Fruit fly (Drosophila melanogaster) whole organism, embryonic: ENCODE data around the gene Frq2.
A peak's percentile ranks its signal among the peaks of the same experiment; 100 is the strongest.

ENCODE experiments used
- CG10321 ChIP-seq: fragments of 200-800 bp; sonication (Bioruptor generic); IDR thresholded peaks from 2 replicates; pipeline ENCODE4 v1.3.6; 2022; ENCODE audit warnings: missing biosample characterization, missing genetic modification characterization
- CG11560 ChIP-seq: fragments of 200-800 bp; sonication (Bioruptor generic); IDR thresholded peaks from 3 replicates; pipeline ENCODE4 v1.3.6; 2022; ENCODE audit warnings: missing biosample characterization, missing genetic modification characterization
- CG12659 ChIP-seq: fragments of 200-800 bp; sonication (Bioruptor generic); optimal IDR thresholded peaks from 3 replicates; lab custom pipeline; 2017; ENCODE audit warnings: mild to moderate bottlenecking, missing biosample characterization, missing genetic modification reagents, missing genetic modification characterization
- CG12744 ChIP-seq: fragments of 200-800 bp; sonication (Bioruptor generic); optimal IDR thresholded peaks from 2 replicates; lab custom pipeline; 2016; ENCODE audit warnings: missing biosample characterization, missing genetic modification characterization
- CG13624 ChIP-seq: fragments of 200-800 bp; sonication (Bioruptor generic); optimal IDR thresholded peaks from 2 replicates; lab custom pipeline; 2016; ENCODE audit warnings: missing biosample characterization, missing genetic modification characterization
- CG14710 ChIP-seq: fragments of 200-800 bp; sonication (Bioruptor generic); optimal IDR thresholded peaks from 3 replicates; lab custom pipeline; 2019; ENCODE audit warnings: missing biosample characterization, mild to moderate bottlenecking, missing genetic modification characterization, moderate library complexity
- CG14965 ChIP-seq: fragments of 200-800 bp; sonication (Bioruptor generic); optimal IDR thresholded peaks from 2 replicates; lab custom pipeline; 2016; ENCODE audit warnings: missing biosample characterization, missing genetic modification characterization, borderline replicate concordance
- CG15479 ChIP-seq: fragments of 200-800 bp; sonication (Bioruptor generic); optimal IDR thresholded peaks from 3 replicates; lab custom pipeline; 2019; ENCODE audit warnings: missing biosample characterization, mild to moderate bottlenecking, missing genetic modification characterization, moderate library complexity
- CG15601 ChIP-seq: fragments of 200-800 bp; sonication (Bioruptor generic); optimal IDR thresholded peaks from 3 replicates; lab custom pipeline; 2019; ENCODE audit warnings: missing biosample characterization, mild to moderate bottlenecking, missing genetic modification characterization, moderate library complexity
- CG18262 ChIP-seq: fragments of 200-800 bp; optimal IDR thresholded peaks from 3 replicates; lab custom pipeline; 2019; ENCODE audit warnings: missing biosample characterization, mild to moderate bottlenecking, missing genetic modification characterization, moderate library complexity
- CG18764 ChIP-seq: fragments of 200-800 bp; sonication (Bioruptor generic); optimal IDR thresholded peaks from 3 replicates; lab custom pipeline; 2016; ENCODE audit warnings: missing biosample characterization, missing genetic modification characterization
- CG2129 ChIP-seq: fragments of 200-800 bp; sonication (Bioruptor generic); IDR thresholded peaks from 2 replicates; pipeline ENCODE4 v1.3.6; 2022; ENCODE audit warnings: missing biosample characterization, missing genetic modification characterization; ENCODE audit not compliant: partially characterized antibody
- CG30403 ChIP-seq: fragments of 200-800 bp; sonication (Bioruptor generic); optimal IDR thresholded peaks from 3 replicates; lab custom pipeline; 2016; ENCODE audit warnings: missing biosample characterization, missing genetic modification characterization
- CG31388 ChIP-seq: fragments of 200-800 bp; sonication (Bioruptor generic); optimal IDR thresholded peaks from 2 replicates; lab custom pipeline; 2016; ENCODE audit warnings: missing biosample characterization, missing genetic modification characterization
- CG33557 ChIP-seq: fragments of 200-800 bp; sonication (Bioruptor generic); optimal IDR thresholded peaks from 2 replicates; lab custom pipeline; 2019; ENCODE audit warnings: missing biosample characterization, mild to moderate bottlenecking, missing genetic modification characterization, moderate library complexity
- CG4360 ChIP-seq: fragments of 200-800 bp; sonication (Bioruptor generic); IDR thresholded peaks from 2 replicates; pipeline ENCODE4 v1.3.6; 2022; ENCODE audit warnings: missing biosample characterization, missing genetic modification characterization
- CG6272 ChIP-seq: fragments of 200-800 bp; sonication (Bioruptor generic); IDR thresholded peaks from 2 replicates; pipeline ENCODE4 v1.3.6; 2022; ENCODE audit warnings: missing biosample characterization, missing genetic modification characterization
- CG6654 ChIP-seq: fragments of 200-800 bp; sonication (Bioruptor generic); optimal IDR thresholded peaks from 2 replicates; lab custom pipeline; 2017; ENCODE audit warnings: missing biosample characterization, mild to moderate bottlenecking, missing genetic modification characterization
- CG6683 ChIP-seq: fragments of 200-800 bp; sonication (Bioruptor generic); optimal IDR thresholded peaks from 2 replicates; lab custom pipeline; 2017; ENCODE audit warnings: missing biosample characterization, mild to moderate bottlenecking, missing genetic modification characterization, missing genetic modification reagents
- CG7839 ChIP-seq: fragments of 200-800 bp; sonication (Bioruptor generic); optimal IDR thresholded peaks from 3 replicates; lab custom pipeline; 2018; ENCODE audit warnings: missing biosample characterization, mild to moderate bottlenecking, missing genetic modification characterization, moderate library complexity
- CG7963 ChIP-seq: fragments of 200-800 bp; sonication (Bioruptor generic); IDR thresholded peaks from 3 replicates; pipeline ENCODE4 v1.3.6; 2022; ENCODE audit warnings: missing biosample characterization, missing genetic modification characterization; ENCODE audit not compliant: partially characterized antibody
- CG8359 ChIP-seq: fragments of 200-800 bp; sonication (Bioruptor generic); optimal IDR thresholded peaks from 2 replicates; lab custom pipeline; 2017; ENCODE audit warnings: missing biosample characterization, mild to moderate bottlenecking, missing genetic modification characterization, borderline replicate concordance
- CG9609 ChIP-seq: fragments of 200-800 bp; sonication (Bioruptor generic); optimal IDR thresholded peaks from 3 replicates; lab custom pipeline; 2016; ENCODE audit warnings: missing biosample characterization, missing genetic modification characterization
- Chrac-16 ChIP-seq: fragments of 200-800 bp; sonication (Bioruptor generic); optimal IDR thresholded peaks from 3 replicates; lab custom pipeline; 2016; ENCODE audit warnings: missing biosample characterization, missing genetic modification characterization
- Ets65A ChIP-seq: fragments of 200-800 bp; sonication (Bioruptor generic); peaks from one replicate; lab custom pipeline; 2016; ENCODE audit warnings: missing biosample characterization, missing genetic modification characterization
- Hr51 ChIP-seq, 2 experiments: fragments of 200-800 bp; sonication (Bioruptor generic); optimal IDR thresholded peaks; 2 replicates in 1 of 2; 3 replicates in 1 of 2; lab custom pipeline; 2016 to 2018; ENCODE audit warnings: missing biosample characterization in 2 of 2, missing genetic modification characterization in 2 of 2, mild to moderate bottlenecking in 1 of 2, moderate library complexity in 1 of 2
- Hr78 ChIP-seq, 2 experiments: fragments of 200-800 bp in 1 of 2; fragments of >200 bp in 1 of 2; sonication (Bioruptor generic) in 1 of 2; optimal IDR thresholded peaks; 2 replicates each; lab custom pipeline; 2017 to 2019; ENCODE audit warnings: missing biosample characterization in 2 of 2, missing genetic modification characterization in 2 of 2, mild to moderate bottlenecking in 1 of 2, moderate library complexity in 1 of 2
- Med ChIP-seq: fragments of 200-800 bp; sonication (Bioruptor generic); peaks from one replicate; lab custom pipeline; 2016; ENCODE audit warnings: missing biosample characterization, missing genetic modification characterization, mild to moderate bottlenecking, inconsistent platforms, moderate library complexity
- Meics ChIP-seq: fragments of 200-800 bp; sonication (Bioruptor generic); optimal IDR thresholded peaks from 2 replicates; lab custom pipeline; 2017; ENCODE audit warnings: missing biosample characterization, mild to moderate bottlenecking, missing genetic modification characterization
- NfI ChIP-seq: fragments of 200-800 bp; sonication (Bioruptor generic); optimal IDR thresholded peaks from 3 replicates; lab custom pipeline; 2018; ENCODE audit warnings: missing biosample characterization, mild to moderate bottlenecking, missing genetic modification characterization, moderate library complexity
- Oaz ChIP-seq: fragments of 200-800 bp; sonication (Bioruptor generic); IDR thresholded peaks from 2 replicates; pipeline ENCODE4 v1.3.6; 2022; ENCODE audit warnings: missing biosample characterization, missing genetic modification characterization
- Stat92E ChIP-seq, 3 experiments: fragments of >200 bp in 2 of 3; fragments of 200-800 bp in 1 of 3; sonication (Bioruptor generic) in 1 of 3; optimal IDR thresholded peaks; 2 replicates each; lab custom pipeline; 2017 to 2019; ENCODE audit warnings: missing biosample characterization in 3 of 3, missing genetic modification characterization in 3 of 3, mild to moderate bottlenecking in 1 of 3, moderate library complexity in 1 of 3
- chm ChIP-seq: fragments of 200-800 bp; sonication (Bioruptor generic); IDR thresholded peaks from 2 replicates; pipeline ENCODE4 v1.3.6; 2022; ENCODE audit warnings: missing biosample characterization, missing genetic modification characterization
- dati ChIP-seq: fragments of 200-800 bp; sonication (Bioruptor generic); IDR thresholded peaks from 2 replicates; pipeline ENCODE4 v1.3.6; 2022; ENCODE audit warnings: missing biosample characterization, missing genetic modification characterization
- ems ChIP-seq: fragments of 200-800 bp; sonication (Bioruptor generic); optimal IDR thresholded peaks from 3 replicates; lab custom pipeline; 2016; ENCODE audit warnings: missing biosample characterization, missing genetic modification characterization
- esg ChIP-seq: fragments of 200-800 bp; sonication (Bioruptor generic); conservative IDR thresholded peaks from 2 replicates; pipeline ENCODE4 v1.3.6; 2022; ENCODE audit warnings: missing biosample characterization, missing genetic modification characterization
- fd64A ChIP-seq: fragments of 200-800 bp; sonication (Bioruptor generic); optimal IDR thresholded peaks from 3 replicates; lab custom pipeline; 2018; ENCODE audit warnings: missing biosample characterization, mild to moderate bottlenecking, missing genetic modification characterization
- grau ChIP-seq: fragments of 200-800 bp; optimal IDR thresholded peaks from 3 replicates; lab custom pipeline; 2019; ENCODE audit warnings: missing biosample characterization, mild to moderate bottlenecking, missing genetic modification characterization, moderate library complexity
- gt ChIP-seq: fragments of 200-800 bp; sonication (Bioruptor generic); IDR thresholded peaks from 2 replicates; pipeline ENCODE4 v1.3.6; 2022; ENCODE audit warnings: missing biosample characterization, missing genetic modification characterization
- hbn ChIP-seq: fragments of 200-800 bp; sonication (Bioruptor generic); IDR thresholded peaks from 2 replicates; pipeline ENCODE4 v1.3.6; 2022; ENCODE audit warnings: missing biosample characterization, missing genetic modification characterization; ENCODE audit not compliant: partially characterized antibody
- org-1 ChIP-seq: fragments of 200-800 bp; sonication (Bioruptor generic); optimal IDR thresholded peaks from 2 replicates; lab custom pipeline; 2017; ENCODE audit warnings: missing biosample characterization, missing genetic modification characterization
- pzg ChIP-seq: fragments of 200-800 bp; sonication (Bioruptor generic); optimal IDR thresholded peaks from 3 replicates; lab custom pipeline; 2018; ENCODE audit warnings: missing biosample characterization, mild to moderate bottlenecking, missing genetic modification characterization, moderate library complexity
- sr ChIP-seq: fragments of 200-800 bp; sonication (Bioruptor generic); IDR thresholded peaks from 3 replicates; pipeline ENCODE4 v1.3.6; 2022; ENCODE audit warnings: missing biosample characterization, missing genetic modification characterization
- stwl ChIP-seq: fragments of 200-800 bp; sonication (Bioruptor generic); optimal IDR thresholded peaks from 3 replicates; lab custom pipeline; 2018; ENCODE audit warnings: missing biosample characterization, mild to moderate bottlenecking, missing genetic modification characterization, moderate library complexity
- twi ChIP-seq: fragments of 200-800 bp; optimal IDR thresholded peaks from 2 replicates; lab custom pipeline; 2019; ENCODE audit warnings: missing biosample characterization, mild to moderate bottlenecking, missing genetic modification characterization, moderate library complexity
- usp ChIP-seq: fragments of >200 bp; optimal IDR thresholded peaks from 2 replicates; lab custom pipeline; 2017; ENCODE audit warnings: missing biosample characterization, missing genetic modification characterization
- wor ChIP-seq: fragments of 200-800 bp; sonication (Bioruptor generic); IDR thresholded peaks from 2 replicates; pipeline ENCODE4 v1.3.6; 2022; ENCODE audit warnings: missing biosample characterization, missing genetic modification characterization
- zen ChIP-seq: fragments of 200-800 bp; sonication (Bioruptor generic); optimal IDR thresholded peaks from 3 replicates; lab custom pipeline; 2018; ENCODE audit warnings: missing biosample characterization, mild to moderate bottlenecking, missing genetic modification characterization, moderate library complexity

Frq2 gene

dm6 chrX:18136910-18137849 lies 40.2 kb upstream of the Frq2 start, which contains the start of gene ari-1 (continued):
- TF ChIP-seq gt (no peak), Chrac-16 (GFP tag; lab: Kevin White, UChicago) (no peak), NfI (no peak), ems (GFP tag; lab: Kevin White, UChicago) (no peak), stwl (tag; lab: Kevin White, UChicago) (peak; percentile 44), Meics (GFP tag; lab: Kevin White, UChicago) (no peak), fd64A (GFP tag; lab: Kevin White, UChicago) (no peak), CG8359 (no peak), esg (GFP tag; lab: Robert Waterston, UW) (no peak), CG11560 (no peak), twi (tag; lab: Kevin White, UChicago) (no peak), CG6683 (GFP tag; lab: Kevin White, UChicago) (no peak), CG9609 (GFP tag; lab: Kevin White, UChicago) (no peak), CG12659 (GFP tag; lab: Kevin White, UChicago) (peak; percentile 31), CG18764 (GFP tag; lab: Kevin White, UChicago) (no peak), CG7963 (GFP tag; lab: Robert Waterston, UW) (0 out of 3 replicates have a peak, but pooled peaks have one; percentile 29), CG18262 (tag; lab: Kevin White, UChicago) (no peak), CG14710 (tag; lab: Kevin White, UChicago) (no peak), usp (no peak), Oaz (GFP tag; lab: Robert Waterston, UW) (no peak), CG14965 (no peak), sr (GFP tag; lab: Robert Waterston, UW) (no peak), pzg (GFP tag; lab: Kevin White, UChicago) (peak; percentile 60), CG10321 (GFP tag; lab: Robert Waterston, UW) (no peak), Ets65A (GFP tag; lab: Kevin White, UChicago) (no peak), hbn (GFP tag; lab: Robert Waterston, UW) (no peak), CG12744 (GFP tag; lab: Kevin White, UChicago) (no peak), chm (GFP tag; lab: Robert Waterston, UW) (no peak), CG33557 (no peak), CG6654 (GFP tag; lab: Kevin White, UChicago) (no peak), org-1 (GFP tag; lab: Kevin White, UChicago) (no peak), CG7839 (tag; lab: Kevin White, UChicago) (no peak), CG15479 (no peak), Hr78 (GFP tag; optimal IDR thresholded peaks at IDR 0.05; lab: Kevin White, UChicago) (no peak), wor (no peak), CG4360 (GFP tag; lab: Robert Waterston, UW) (no peak), dati (GFP tag; lab: Robert Waterston, UW) (no peak), CG13624 (GFP tag; lab: Kevin White, UChicago) (peak; percentile 61), Stat92E (GFP tag; optimal IDR thresholded peaks at IDR 0.05; lab: Kevin White, UChicago) (no peak), CG15601 (tag; lab: Kevin White, UChicago) (no peak), grau (tag; lab: Kevin White, UChicago) (no peak), Med (GFP tag; lab: Kevin White, UChicago) (peak; percentile 76), CG31388 (no peak), Hr51 (GFP tag; optimal IDR thresholded peaks at IDR 0.05; lab: Kevin White, UChicago) (no peak), zen (tag; lab: Kevin White, UChicago) (peak; percentile 33), CG2129 (GFP tag; lab: Robert Waterston, UW) (no peak), CG30403 (GFP tag; lab: Kevin White, UChicago) (no peak), CG6272 (no peak)
